Worm (Caenorhabditis elegans) whole organism, young adult: ENCODE data around the gene anp-1.

Source experiments
- B0019.2 ChIP-seq: fragments of 200-800 bp; sonication (Bioruptor generic); conservative IDR thresholded peaks from 2 replicates; pipeline ENCODE4 v1.3.6; 2022; ENCODE audit warnings: missing genetic modification reagents, missing genetic modification characterization, missing compliant biosample characterization
- B0336.3 ChIP-seq: fragments of 200-800 bp; sonication (Bioruptor generic); IDR thresholded peaks from 2 replicates; pipeline ENCODE4 v1.3.6; 2022; ENCODE audit warnings: missing genetic modification characterization, missing compliant biosample characterization
- C06A6.2 ChIP-seq: fragments of 200-800 bp; sonication (Bioruptor generic); conservative IDR thresholded peaks from 2 replicates; pipeline ENCODE4 v1.3.6; 2022; ENCODE audit warnings: missing genetic modification characterization, missing compliant biosample characterization
- C17E4.6 ChIP-seq: fragments of 200-800 bp; sonication (Bioruptor generic); IDR thresholded peaks from 2 replicates; pipeline ENCODE4 v1.3.6; 2022; ENCODE audit warnings: missing genetic modification reagents, missing genetic modification characterization, missing compliant biosample characterization
- F55B11.4 ChIP-seq: sonication (generic microtip); optimal IDR thresholded peaks from 2 replicates; lab custom pipeline; 2016; ENCODE audit warnings: missing compliant biosample characterization, missing genetic modification characterization, borderline replicate concordance; ENCODE audit not compliant: insufficient read depth
- F57A8.1 ChIP-seq: fragments of 200-800 bp; sonication (Bioruptor generic); optimal IDR thresholded peaks from 2 replicates; lab custom pipeline; 2018; ENCODE audit warnings: mild to moderate bottlenecking, missing genetic modification characterization, moderate library complexity, missing compliant biosample characterization
- K12H6.12 ChIP-seq: fragments of 200-800 bp; sonication (Bioruptor generic); optimal IDR thresholded peaks from 2 replicates; lab custom pipeline; 2018; ENCODE audit warnings: mild to moderate bottlenecking, missing genetic modification characterization, missing compliant biosample characterization
- T07F8.4 ChIP-seq: sonication (generic microtip); optimal IDR thresholded peaks from 2 replicates; lab custom pipeline; 2016; ENCODE audit warnings: mild to moderate bottlenecking, missing genetic modification characterization, moderate library complexity, missing compliant biosample characterization
- Y56A3A.18 ChIP-seq: fragments of 200-800 bp; sonication (Bioruptor generic); IDR thresholded peaks from 2 replicates; pipeline ENCODE4 v1.3.6; 2022; ENCODE audit warnings: missing genetic modification reagents, missing genetic modification characterization, missing compliant biosample characterization
- ZK185.1 ChIP-seq: sonication (generic microtip); optimal IDR thresholded peaks from 2 replicates; lab custom pipeline; 2016; ENCODE audit warnings: mild to moderate bottlenecking, missing genetic modification characterization, missing compliant biosample characterization; ENCODE audit not compliant: poor library complexity, severe bottlenecking
- ama-1 ChIP-seq, 3 experiments: fragments of 150-350 bp in 1 of 3; sonication (generic microtip) in 2 of 3; optimal IDR thresholded peaks; 2 replicates each; lab custom pipeline; 2014 to 2018; ENCODE audit warnings: missing biosample characterization in 2 of 3, missing genetic modification characterization in 2 of 3, missing genetic modification reagents in 2 of 3
- aptf-2 ChIP-seq: fragments of 200-800 bp; sonication (Bioruptor generic); conservative IDR thresholded peaks from 2 replicates; pipeline ENCODE4 v1.3.6; 2022; ENCODE audit warnings: missing genetic modification reagents, missing genetic modification characterization, missing compliant biosample characterization
- aptf-3 ChIP-seq: fragments of 200-800 bp; sonication (Bioruptor generic); IDR thresholded peaks from 2 replicates; pipeline ENCODE4 v1.3.6; 2022; ENCODE audit warnings: missing genetic modification characterization, missing compliant biosample characterization
- athp-1 ChIP-seq: sonication (generic microtip); optimal IDR thresholded peaks from 2 replicates; lab custom pipeline; 2017; ENCODE audit warnings: mild to moderate bottlenecking, missing genetic modification characterization, missing compliant biosample characterization
- attf-6 ChIP-seq: fragments of 200-800 bp; sonication (Bioruptor generic); IDR thresholded peaks from 2 replicates; pipeline ENCODE4 v1.3.6; 2022; ENCODE audit warnings: missing genetic modification reagents, missing genetic modification characterization, missing compliant biosample characterization
- bed-2 ChIP-seq: fragments of 200-800 bp; sonication (Bioruptor generic); IDR thresholded peaks from 2 replicates; pipeline ENCODE4 v1.3.6; 2022; ENCODE audit warnings: missing genetic modification reagents, missing genetic modification characterization, missing compliant biosample characterization
- cebp-2 ChIP-seq: fragments of 200-800 bp; sonication (Bioruptor generic); IDR thresholded peaks from 2 replicates; pipeline ENCODE4 v1.3.6; 2022; ENCODE audit warnings: missing genetic modification characterization, missing compliant biosample characterization
- ceh-100 ChIP-seq: fragments of 200-800 bp; sonication (Bioruptor generic); IDR thresholded peaks from 2 replicates; pipeline ENCODE4 v1.3.6; 2022; ENCODE audit warnings: missing genetic modification reagents, missing genetic modification characterization, missing compliant biosample characterization
- ceh-27 ChIP-seq: fragments of 200-800 bp; sonication (Bioruptor generic); optimal IDR thresholded peaks from 2 replicates; lab custom pipeline; 2018; ENCODE audit warnings: mild to moderate bottlenecking, missing genetic modification characterization, moderate library complexity, missing compliant biosample characterization
- ceh-40 ChIP-seq: fragments of 200-800 bp; sonication (Bioruptor generic); IDR thresholded peaks from 2 replicates; pipeline ENCODE4 v1.3.6; 2022; ENCODE audit warnings: missing genetic modification characterization, missing compliant biosample characterization
- ceh-58 ChIP-seq: fragments of 200-800 bp; sonication (Bioruptor generic); IDR thresholded peaks from 2 replicates; pipeline ENCODE4 v1.3.6; 2022; ENCODE audit warnings: missing genetic modification characterization, missing compliant biosample characterization
- chd-7 ChIP-seq: sonication (generic microtip); optimal IDR thresholded peaks from 2 replicates; lab custom pipeline; 2016; ENCODE audit warnings: mild to moderate bottlenecking, missing genetic modification characterization, moderate library complexity, missing compliant biosample characterization
- die-1 ChIP-seq: sonication (generic microtip); optimal IDR thresholded peaks from 2 replicates; lab custom pipeline; 2016; ENCODE audit warnings: missing genotype, mild to moderate bottlenecking, missing genetic modification characterization, missing compliant biosample characterization
- dox-1 ChIP-seq: fragments of 200-800 bp; sonication (Bioruptor generic); IDR thresholded peaks from 2 replicates; pipeline ENCODE4 v1.3.6; 2022; ENCODE audit warnings: missing genetic modification reagents, missing genetic modification characterization, missing compliant biosample characterization
- ekl-4 ChIP-seq: fragments of 200-800 bp; sonication (Bioruptor generic); IDR thresholded peaks from 2 replicates; pipeline ENCODE4 v1.3.6; 2022; ENCODE audit warnings: missing genetic modification reagents, missing genetic modification characterization, missing compliant biosample characterization
- gei-17 ChIP-seq: fragments of 200-800 bp; sonication (Bioruptor generic); optimal IDR thresholded peaks from 2 replicates; lab custom pipeline; 2018; ENCODE audit warnings: mild to moderate bottlenecking, missing genetic modification characterization, missing compliant biosample characterization
- him-1 ChIP-seq: sonication (generic microtip); optimal IDR thresholded peaks from 2 replicates; lab custom pipeline; 2016; ENCODE audit warnings: missing genotype, missing genetic modification reagents, missing genetic modification characterization, missing compliant biosample characterization
- hlh-12 ChIP-seq: sonication (generic microtip); optimal IDR thresholded peaks from 2 replicates; lab custom pipeline; 2016; ENCODE audit warnings: missing genetic modification characterization, missing compliant biosample characterization
- hlh-26 ChIP-seq: fragments of 200-800 bp; sonication (Bioruptor generic); conservative IDR thresholded peaks from 2 replicates; pipeline ENCODE4 v1.3.6; 2022; ENCODE audit warnings: missing genetic modification reagents, missing genetic modification characterization, missing compliant biosample characterization
- hmg-20 ChIP-seq: fragments of 200-800 bp; sonication (Bioruptor generic); IDR thresholded peaks from 2 replicates; pipeline ENCODE4 v1.3.6; 2022; ENCODE audit warnings: missing genetic modification reagents, missing genetic modification characterization, missing compliant biosample characterization
- let-526 ChIP-seq: fragments of 200-800 bp; sonication (Bioruptor generic); IDR thresholded peaks from 2 replicates; pipeline ENCODE4 v1.3.6; 2022; ENCODE audit warnings: missing genetic modification reagents, missing genetic modification characterization, missing compliant biosample characterization
- lsy-27 ChIP-seq: sonication (generic microtip); optimal IDR thresholded peaks from 2 replicates; lab custom pipeline; 2017; ENCODE audit warnings: missing genetic modification characterization, mild to moderate bottlenecking, missing compliant biosample characterization, antibody characterized with exemption, missing genotype, borderline replicate concordance; ENCODE audit not compliant: insufficient read depth
- madf-8 ChIP-seq: fragments of 200-800 bp; sonication (Bioruptor generic); conservative IDR thresholded peaks from 2 replicates; pipeline ENCODE4 v1.3.6; 2022; ENCODE audit warnings: missing genetic modification reagents, missing genetic modification characterization, missing compliant biosample characterization
- mel-28 ChIP-seq: sonication (generic microtip); optimal IDR thresholded peaks from 2 replicates; lab custom pipeline; 2016; ENCODE audit warnings: borderline replicate concordance, mild to moderate bottlenecking, missing genetic modification characterization, missing compliant biosample characterization
- mxl-1 ChIP-seq: sonication (generic microtip); optimal IDR thresholded peaks from 2 replicates; lab custom pipeline; 2016; ENCODE audit warnings: missing genetic modification characterization, missing compliant biosample characterization
- nhr-27 ChIP-seq: fragments of 200-800 bp; sonication (Bioruptor generic); optimal IDR thresholded peaks from 2 replicates; lab custom pipeline; 2018; ENCODE audit warnings: mild to moderate bottlenecking, missing genetic modification characterization, moderate library complexity, missing compliant biosample characterization
- pha-4 ChIP-seq: fragments of 150-350 bp; sonication (generic microtip); optimal IDR thresholded peaks from 2 replicates; lab custom pipeline; 2014; ENCODE audit warnings: missing biosample characterization, missing genetic modification reagents, missing genetic modification characterization
- sdz-38 ChIP-seq: sonication (generic microtip); optimal IDR thresholded peaks from 2 replicates; lab custom pipeline; 2016; ENCODE audit warnings: missing genotype, missing genetic modification characterization, missing compliant biosample characterization
- sea-2 ChIP-seq: fragments of 200-800 bp; sonication (Bioruptor generic); IDR thresholded peaks from 2 replicates; pipeline ENCODE4 v1.3.6; 2022; ENCODE audit warnings: missing genetic modification characterization, missing compliant biosample characterization
- snpc-3.4 ChIP-seq: sonication (generic microtip); optimal IDR thresholded peaks from 2 replicates; lab custom pipeline; 2017; ENCODE audit warnings: missing genetic modification characterization, mild to moderate bottlenecking, missing compliant biosample characterization, antibody characterized with exemption, moderate library complexity, missing genotype, missing genetic modification reagents
- tbp1 ChIP-seq: fragments of 200-800 bp; sonication (Bioruptor generic); optimal IDR thresholded peaks from 2 replicates; lab custom pipeline; 2018; ENCODE audit warnings: mild to moderate bottlenecking, missing genetic modification characterization, missing compliant biosample characterization
- tbx-9 ChIP-seq: sonication (generic microtip); optimal IDR thresholded peaks from 2 replicates; lab custom pipeline; 2016; ENCODE audit warnings: borderline replicate concordance, missing genetic modification characterization, inconsistent platforms, missing compliant biosample characterization
- zfh-2 ChIP-seq: fragments of 200-800 bp; sonication (Bioruptor generic); conservative IDR thresholded peaks from 2 replicates; pipeline ENCODE4 v1.3.6; 2022; ENCODE audit warnings: missing genetic modification reagents, missing genetic modification characterization, missing compliant biosample characterization

Gene anp-1

DNA sequence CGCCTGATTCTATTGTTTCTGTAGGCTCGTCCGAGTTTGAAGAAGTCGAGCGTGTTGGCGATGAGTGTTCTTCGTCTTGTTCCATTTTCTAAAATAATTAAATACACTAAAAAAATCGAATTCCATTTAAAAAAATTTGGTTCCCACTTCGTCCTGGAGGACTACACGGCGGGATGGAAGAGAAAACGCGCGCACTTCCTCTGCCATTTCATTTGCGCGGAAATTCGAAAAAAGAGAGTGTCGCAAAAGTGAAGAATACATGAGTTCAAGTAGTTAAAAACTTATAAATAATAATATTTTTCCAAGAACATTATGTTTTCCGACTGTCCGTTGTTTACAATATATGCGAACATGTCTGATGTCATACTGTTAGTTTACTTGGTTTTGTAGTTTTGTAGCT is 10.7 kb downstream of the anp-1 start, which contains the start of gene T07F10.3 (continued):
- peak; percentile 96 for TF ChIP-seq ZK185.1 (tag; lab: Kevin White, UChicago)
- TF ChIP-seq cebp-2: no peak
- TF ChIP-seq him-1 (tag; lab: Kevin White, UChicago): peak; percentile 67

- TF ChIP-seq ceh-40 (GFP tag; lab: Robert Waterston, UW) (no peak), dox-1 (GFP tag; lab: Robert Waterston, UW) (no peak), hmg-20 (GFP tag; lab: Robert Waterston, UW) (no peak), C17E4.6 (GFP tag; lab: Robert Waterston, UW) (no peak), sdz-38 (tag; lab: Kevin White, UChicago) (no peak), nhr-27 (tag; lab: Kevin White, UChicago) (no peak), Y56A3A.18 (no peak)
Observed at ce11 chrV:12870740-12871139, 11.5 kb downstream of the anp-1 start.

- TF ChIP-seq ekl-4 (no peak), ceh-40 (GFP tag; lab: Robert Waterston, UW) (no peak), ceh-100 (GFP tag; lab: Robert Waterston, UW) (no peak), ama-1 (optimal IDR thresholded peaks at IDR 0.05; lab: Kevin White, UChicago) (no peak), ama-1 (GFP tag; optimal IDR thresholded peaks at IDR 0.05; lab: Kevin White, UChicago) (no peak), ceh-58 (GFP tag; lab: Robert Waterston, UW) (no peak), snpc-3.4 (tag; lab: Kevin White, UChicago) (no peak), zfh-2 (GFP tag; lab: Robert Waterston, UW) (no peak), K12H6.12 (tag; lab: Kevin White, UChicago) (no peak), ceh-27 (GFP tag; lab: Kevin White, UChicago) (no peak), gei-17 (GFP tag; lab: Kevin White, UChicago) (no peak), B0336.3 (no peak), F55B11.4 (no peak)
Observed at ce11 chrV:12871753-12872152, 12.5 kb downstream of the anp-1 start, which contains the start of gene bus-19. TSS of gene bus-19 (plus strand) at chrV:12872053.

ce11 chrV:12875850-12876249 is 16.6 kb downstream of the anp-1 start:
- no peak for TF ChIP-seq athp-1
- no peak for TF ChIP-seq die-1 (tag; lab: Kevin White, UChicago)
- TF ChIP-seq F57A8.1 (GFP tag; lab: Kevin White, UChicago): no peak
- TF ChIP-seq aptf-3 (GFP tag; lab: Robert Waterston, UW): no peak
- no peak for TF ChIP-seq ceh-58 (GFP tag; lab: Robert Waterston, UW)
- no peak for TF ChIP-seq hlh-12 (tag; lab: Kevin White, UChicago)
- TF ChIP-seq pha-4 (tag; lab: Kevin White, UChicago): no peak
- TF ChIP-seq aptf-2 (GFP tag; lab: Robert Waterston, UW): no peak
- TF ChIP-seq ZK185.1 (tag; lab: Kevin White, UChicago): no peak
- TF ChIP-seq lsy-27 (tag; lab: Kevin White, UChicago): no peak
- no peak for TF ChIP-seq sdz-38 (tag; lab: Kevin White, UChicago)
- no peak for TF ChIP-seq attf-6
- no peak for TF ChIP-seq hlh-26

DNA sequence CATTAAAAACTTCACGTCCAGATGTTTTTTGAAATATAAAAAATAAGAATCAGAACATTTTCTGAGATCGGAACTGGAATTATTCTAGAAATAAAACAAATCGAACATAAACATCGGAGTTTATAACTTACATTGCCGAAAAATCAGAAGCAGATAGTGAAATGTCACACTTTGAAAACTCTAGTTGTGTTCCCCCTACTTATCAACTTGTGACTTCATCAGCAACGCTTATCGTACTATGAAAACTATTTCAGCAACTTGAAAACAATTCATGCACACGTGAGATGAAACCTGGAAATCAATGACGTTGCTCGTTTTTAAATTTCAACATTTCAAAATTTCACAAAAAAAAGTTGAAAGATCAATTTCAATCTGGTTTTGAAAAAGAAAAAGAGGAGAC is 17.5 kb downstream of the anp-1 start:
- TF ChIP-seq mel-28 (no peak), chd-7 (no peak), hlh-26 (no peak), sea-2 (GFP tag; lab: Robert Waterston, UW) (no peak), C06A6.2 (no peak), T07F8.4 (tag; lab: Kevin White, UChicago) (no peak), let-526 (GFP tag; lab: Robert Waterston, UW) (no peak), B0019.2 (GFP tag; lab: Robert Waterston, UW) (no peak), mxl-1 (tag; lab: Kevin White, UChicago) (no peak), tbx-9 (no peak), bed-2 (GFP tag; lab: Robert Waterston, UW) (no peak), tbp1 (GFP tag; lab: Kevin White, UChicago) (no peak), C17E4.6 (GFP tag; lab: Robert Waterston, UW) (no peak), madf-8 (GFP tag; lab: Robert Waterston, UW) (no peak)
